Worm (Caenorhabditis elegans): ENCODE measurements around the gene ttr-50.
A peak's percentile ranks its signal among the peaks of the same experiment; 100 is the strongest.

ce11 chrIV:11651965-11652453 is 11.2 kb upstream of the ttr-50 start, which contains the start of the genes acl-3 and ndub-6:
- TF ChIP-seq blmp-1 (tag; optimal IDR thresholded peaks at IDR 0.05), result no peak
- TF ChIP-seq fos-1 (tag; optimal IDR thresholded peaks at IDR 0.05), result no peak
- no peak for TF ChIP-seq unc-62 (GFP tag; optimal IDR thresholded peaks at IDR 0.05)
- no peak for TF ChIP-seq ama-1 (optimal IDR thresholded peaks at IDR 0.05)
- peak in 1 of 2 experiments; percentile 24 for TF ChIP-seq lsy-2 (tag; optimal IDR thresholded peaks at IDR 0.05)
- TF ChIP-seq lin-39 (tag; optimal IDR thresholded peaks at IDR 0.05), result no peak
- TF ChIP-seq nhr-28 (tag; optimal IDR thresholded peaks at IDR 0.05), result no peak

Measured in whole organism, L1 larva.